Fruit fly (Drosophila melanogaster) whole organism, embryonic: Measurements from ENCODE around the gene ppk17.

Experiments
- B-H2 ChIP-seq: fragments of 200-800 bp; sonication (Bioruptor generic); optimal IDR thresholded peaks from 2 replicates; lab custom pipeline; 2018; ENCODE audit warnings: missing biosample characterization, mild to moderate bottlenecking, missing genetic modification characterization
- Blimp-1 ChIP-seq: fragments of 200-800 bp; sonication (Bioruptor generic); optimal IDR thresholded peaks from 3 replicates; lab custom pipeline; 2018; ENCODE audit warnings: missing biosample characterization, missing genetic modification characterization, mild to moderate bottlenecking, moderate library complexity, missing genetic modification reagents
- BtbVII ChIP-seq: fragments of 200-800 bp; sonication (Bioruptor generic); optimal IDR thresholded peaks from 3 replicates; lab custom pipeline; 2017; ENCODE audit warnings: missing biosample characterization, mild to moderate bottlenecking, missing genetic modification characterization
- C15 ChIP-seq: fragments of 200-800 bp; sonication (Bioruptor generic); IDR thresholded peaks from 3 replicates; pipeline ENCODE4 v1.3.6; 2022; ENCODE audit warnings: missing biosample characterization, missing genetic modification characterization
- CG10267 ChIP-seq: fragments of 200-800 bp; sonication (Bioruptor generic); optimal IDR thresholded peaks from 2 replicates; lab custom pipeline; 2018; ENCODE audit warnings: missing biosample characterization, mild to moderate bottlenecking, missing genetic modification characterization, moderate library complexity
- CG12071 ChIP-seq: fragments of 200-800 bp; sonication (Bioruptor generic); optimal IDR thresholded peaks from 3 replicates; lab custom pipeline; 2018; ENCODE audit warnings: missing biosample characterization, mild to moderate bottlenecking, missing genetic modification characterization
- CG1233 ChIP-seq: fragments of 200-800 bp; sonication (Bioruptor generic); optimal IDR thresholded peaks from 4 replicates; lab custom pipeline; 2018; ENCODE audit warnings: missing biosample characterization, mild to moderate bottlenecking, missing genetic modification characterization
- CG13296 ChIP-seq: fragments of 200-800 bp; sonication (Bioruptor generic); optimal IDR thresholded peaks from 3 replicates; lab custom pipeline; 2018; ENCODE audit warnings: missing biosample characterization, mild to moderate bottlenecking, missing genetic modification characterization
- CG13424 ChIP-seq: fragments of 200-800 bp; sonication (Bioruptor generic); optimal IDR thresholded peaks from 2 replicates; lab custom pipeline; 2019; ENCODE audit warnings: missing biosample characterization, mild to moderate bottlenecking, missing genetic modification characterization, moderate library complexity
- CG15696 ChIP-seq: fragments of 200-800 bp; sonication (Bioruptor generic); optimal IDR thresholded peaks from 2 replicates; lab custom pipeline; 2019; ENCODE audit warnings: missing biosample characterization, mild to moderate bottlenecking, missing genetic modification characterization, moderate library complexity
- CG17568 ChIP-seq: fragments of 200-800 bp; sonication (Bioruptor generic); optimal IDR thresholded peaks from 2 replicates; lab custom pipeline; 2018; ENCODE audit warnings: missing biosample characterization, mild to moderate bottlenecking, missing genetic modification characterization, moderate library complexity
- CG18262 ChIP-seq: fragments of 200-800 bp; optimal IDR thresholded peaks from 3 replicates; lab custom pipeline; 2019; ENCODE audit warnings: missing biosample characterization, mild to moderate bottlenecking, missing genetic modification characterization, moderate library complexity
- CG2116 ChIP-seq: fragments of 200-800 bp; sonication (Bioruptor generic); optimal IDR thresholded peaks from 3 replicates; lab custom pipeline; 2018; ENCODE audit warnings: missing biosample characterization, mild to moderate bottlenecking, missing genetic modification characterization
- CG2129 ChIP-seq: fragments of 200-800 bp; sonication (Bioruptor generic); IDR thresholded peaks from 2 replicates; pipeline ENCODE4 v1.3.6; 2022; ENCODE audit warnings: missing biosample characterization, missing genetic modification characterization; ENCODE audit not compliant: partially characterized antibody
- CG2678 ChIP-seq: fragments of 200-800 bp; sonication (Bioruptor generic); optimal IDR thresholded peaks from 3 replicates; lab custom pipeline; 2019; ENCODE audit warnings: missing biosample characterization, mild to moderate bottlenecking, missing genetic modification characterization, moderate library complexity
- CG32772 ChIP-seq: fragments of 200-800 bp; sonication (Bioruptor generic); IDR thresholded peaks from 2 replicates; pipeline ENCODE4 v1.3.6; 2022; ENCODE audit warnings: missing biosample characterization, missing genetic modification characterization
- CG5953 ChIP-seq: fragments of 200-800 bp; sonication (Bioruptor generic); IDR thresholded peaks from 2 replicates; pipeline ENCODE4 v1.3.6; 2022; ENCODE audit warnings: missing biosample characterization, missing genetic modification characterization
- CG6854 ChIP-seq: fragments of 200-800 bp; sonication (Bioruptor generic); optimal IDR thresholded peaks from 3 replicates; lab custom pipeline; 2017; ENCODE audit warnings: missing biosample characterization, mild to moderate bottlenecking, missing genetic modification characterization
- CG7745 ChIP-seq: fragments of 200-800 bp; sonication (Bioruptor generic); optimal IDR thresholded peaks from 2 replicates; lab custom pipeline; 2018; ENCODE audit warnings: missing biosample characterization, mild to moderate bottlenecking, missing genetic modification characterization, moderate library complexity
- CG9876 ChIP-seq: fragments of 200-800 bp; sonication (Bioruptor generic); optimal IDR thresholded peaks from 2 replicates; lab custom pipeline; 2016; ENCODE audit warnings: missing biosample characterization, missing genetic modification characterization
- E2f1 ChIP-seq: fragments of 200-800 bp; sonication (Bioruptor generic); IDR thresholded peaks from 2 replicates; pipeline ENCODE4 v1.3.6; 2022; ENCODE audit warnings: missing biosample characterization, missing genetic modification characterization
- H2.0 ChIP-seq: fragments of 200-800 bp; sonication (Bioruptor generic); IDR thresholded peaks from 2 replicates; pipeline ENCODE4 v1.3.6; 2022; ENCODE audit warnings: missing biosample characterization, missing genetic modification characterization
- HLH54F ChIP-seq: fragments of 200-800 bp; sonication (Bioruptor generic); optimal IDR thresholded peaks from 3 replicates; lab custom pipeline; 2016; ENCODE audit warnings: missing biosample characterization, missing genetic modification characterization
- Hr78 ChIP-seq, 2 experiments: fragments of 200-800 bp in 1 of 2; fragments of >200 bp in 1 of 2; sonication (Bioruptor generic) in 1 of 2; optimal IDR thresholded peaks; 2 replicates each; lab custom pipeline; 2017 to 2019; ENCODE audit warnings: missing biosample characterization in 2 of 2, missing genetic modification characterization in 2 of 2, mild to moderate bottlenecking in 1 of 2, moderate library complexity in 1 of 2
- Jarid2 ChIP-seq: fragments of 200-800 bp; sonication (Bioruptor generic); optimal IDR thresholded peaks from 3 replicates; lab custom pipeline; 2017; ENCODE audit warnings: mild to moderate bottlenecking, missing biosample characterization, missing genetic modification reagents, missing genetic modification characterization
- Opbp ChIP-seq: fragments of 200-800 bp; sonication (Bioruptor generic); IDR thresholded peaks from 3 replicates; pipeline ENCODE4 v1.3.6; 2022; ENCODE audit warnings: missing biosample characterization, missing genetic modification characterization; ENCODE audit not compliant: partially characterized antibody
- Side ChIP-seq: fragments of 200-800 bp; sonication (Bioruptor generic); optimal IDR thresholded peaks from 2 replicates; lab custom pipeline; 2016; ENCODE audit warnings: missing biosample characterization, missing genetic modification characterization
- Taf1 ChIP-seq: fragments of 200-800 bp; sonication (Bioruptor generic); IDR thresholded peaks from 2 replicates; pipeline ENCODE4 v1.3.6; 2022; ENCODE audit warnings: missing biosample characterization, missing genetic modification characterization
- Xrp1 ChIP-seq: fragments of 200-800 bp; sonication (Bioruptor generic); IDR thresholded peaks from 2 replicates; pipeline ENCODE4 v1.3.6; 2022; ENCODE audit warnings: missing biosample characterization, missing genetic modification characterization
- ase ChIP-seq: fragments of 200-800 bp; sonication (Bioruptor generic); IDR thresholded peaks from 3 replicates; pipeline ENCODE4 v1.3.6; 2022; ENCODE audit warnings: missing biosample characterization, missing genetic modification characterization
- btn ChIP-seq: fragments of 200-800 bp; sonication (Bioruptor generic); optimal IDR thresholded peaks from 2 replicates; lab custom pipeline; 2016; ENCODE audit warnings: missing biosample characterization, missing genetic modification characterization
- dan ChIP-seq: fragments of 200-800 bp; sonication (Bioruptor generic); IDR thresholded peaks from 2 replicates; pipeline ENCODE4 v1.3.6; 2022; ENCODE audit warnings: missing biosample characterization, missing genetic modification characterization
- dm ChIP-seq: fragments of 200-800 bp; sonication (Bioruptor generic); optimal IDR thresholded peaks from 3 replicates; lab custom pipeline; 2016; ENCODE audit warnings: missing biosample characterization, missing genetic modification characterization
- dysf ChIP-seq: fragments of 200-800 bp; sonication (Bioruptor generic); IDR thresholded peaks from 3 replicates; pipeline ENCODE4 v1.3.6; 2022; ENCODE audit warnings: missing biosample characterization, missing genetic modification characterization
- ems ChIP-seq: fragments of 200-800 bp; sonication (Bioruptor generic); optimal IDR thresholded peaks from 3 replicates; lab custom pipeline; 2016; ENCODE audit warnings: missing biosample characterization, missing genetic modification characterization
- eyg ChIP-seq: fragments of 200-800 bp; sonication (Bioruptor generic); optimal IDR thresholded peaks from 3 replicates; lab custom pipeline; 2016; ENCODE audit warnings: missing biosample characterization, missing genetic modification characterization
- ftz-f1 ChIP-seq: fragments of 200-800 bp; sonication (Bioruptor generic); optimal IDR thresholded peaks from 2 replicates; lab custom pipeline; 2016; ENCODE audit warnings: missing biosample characterization, missing genetic modification characterization
- gfzf ChIP-seq: fragments of 200-800 bp; sonication (Bioruptor generic); optimal IDR thresholded peaks from 2 replicates; lab custom pipeline; 2016; ENCODE audit warnings: missing biosample characterization, mild to moderate bottlenecking, missing genetic modification characterization, moderate library complexity
- grn ChIP-seq: fragments of 200-800 bp; sonication (Bioruptor generic); optimal IDR thresholded peaks from 3 replicates; lab custom pipeline; 2017; ENCODE audit warnings: missing biosample characterization, missing genetic modification characterization
- gsb-n ChIP-seq: fragments of 200-800 bp; sonication (Bioruptor generic); optimal IDR thresholded peaks from 3 replicates; lab custom pipeline; 2018; ENCODE audit warnings: missing biosample characterization, mild to moderate bottlenecking, missing genetic modification characterization
- hth ChIP-seq: fragments of >200 bp; optimal IDR thresholded peaks from 2 replicates; lab custom pipeline; 2017; ENCODE audit warnings: inconsistent platforms
- jumu ChIP-seq: fragments of 200-800 bp; sonication (Bioruptor generic); optimal IDR thresholded peaks from 3 replicates; lab custom pipeline; 2016; ENCODE audit warnings: missing biosample characterization, missing genetic modification characterization
- oc ChIP-seq: fragments of 200-800 bp; sonication (Bioruptor generic); optimal IDR thresholded peaks from 2 replicates; lab custom pipeline; 2018; ENCODE audit warnings: missing biosample characterization, mild to moderate bottlenecking, missing genetic modification characterization, moderate library complexity
- sisA ChIP-seq: fragments of 200-800 bp; sonication (Bioruptor generic); IDR thresholded peaks from 2 replicates; pipeline ENCODE4 v1.3.6; 2022; ENCODE audit warnings: missing biosample characterization, missing genetic modification characterization
- slou ChIP-seq: fragments of 200-800 bp; sonication (Bioruptor generic); optimal IDR thresholded peaks from 3 replicates; lab custom pipeline; 2016; ENCODE audit warnings: missing biosample characterization, missing genetic modification characterization
- so ChIP-seq: fragments of 200-800 bp; sonication (Bioruptor generic); IDR thresholded peaks from 3 replicates; pipeline ENCODE4 v1.3.6; 2022; ENCODE audit warnings: missing biosample characterization, missing genetic modification characterization
- sqz ChIP-seq: fragments of 200-800 bp; sonication (Bioruptor generic); optimal IDR thresholded peaks from 3 replicates; lab custom pipeline; 2018; ENCODE audit warnings: missing biosample characterization, mild to moderate bottlenecking, missing genetic modification characterization
- unpg ChIP-seq: fragments of 200-800 bp; sonication (Bioruptor generic); optimal IDR thresholded peaks from 3 replicates; lab custom pipeline; 2018; ENCODE audit warnings: missing biosample characterization, mild to moderate bottlenecking, missing genetic modification characterization, moderate library complexity
- vfl ChIP-seq: fragments of 200-800 bp; sonication (Bioruptor generic); optimal IDR thresholded peaks from 2 replicates; lab custom pipeline; 2016; ENCODE audit warnings: missing biosample characterization, missing genetic modification characterization

Gene ppk17

dm6 chr2L:16715841-16716701 lies 44.3 kb downstream of the ppk17 start, which contains the start of the genes Cyt-c-d and CG31808 (continued):
- TF ChIP-seq sqz (GFP tag; lab: Kevin White, UChicago) (peak; percentile 91), btn (GFP tag; lab: Kevin White, UChicago) (peak; percentile 82), CG18262 (peak; percentile 98), unpg (GFP tag; lab: Kevin White, UChicago) (peak; percentile 98), CG10267 (tag; lab: Kevin White, UChicago) (peak; percentile 91), oc (tag; lab: Kevin White, UChicago) (peak; percentile 99), CG2129 (GFP tag; lab: Robert Waterston, UW) (no peak), Hr78 (GFP tag; optimal IDR thresholded peaks at IDR 0.05; lab: Kevin White, UChicago) (peak in 1 of 2 experiments; percentile 84), CG13424 (tag; lab: Kevin White, UChicago) (peak; percentile 98), CG15696 (peak; percentile 77), CG9876 (GFP tag; lab: Kevin White, UChicago) (no peak), CG13296 (GFP tag; lab: Kevin White, UChicago) (peak; percentile 95), gfzf (GFP tag; lab: Kevin White, UChicago) (peak; percentile 17), Taf1 (GFP tag; lab: Robert Waterston, UW) (peak; percentile 80), B-H2 (GFP tag; lab: Kevin White, UChicago) (peak; percentile 63), ems (peak; percentile 94), jumu (GFP tag; lab: Kevin White, UChicago) (peak; percentile 89), C15 (GFP tag; lab: Robert Waterston, UW) (peak; percentile 88), CG6854 (GFP tag; lab: Kevin White, UChicago) (peak; percentile 92), Blimp-1 (GFP tag; lab: Kevin White, UChicago) (peak; percentile 97), H2.0 (GFP tag; lab: Robert Waterston, UW) (peak; percentile 97), Xrp1 (GFP tag; lab: Robert Waterston, UW) (peak; percentile 98), vfl (GFP tag; lab: Kevin White, UChicago) (peak; percentile 93), Opbp (GFP tag; lab: Robert Waterston, UW) (no peak), CG7745 (tag; lab: Kevin White, UChicago) (peak; percentile 59), CG5953 (GFP tag; lab: Robert Waterston, UW) (peak; percentile 96), Jarid2 (GFP tag; lab: Kevin White, UChicago) (peak; percentile 83), CG12071 (GFP tag; lab: Kevin White, UChicago) (peak; percentile 94), sisA (GFP tag; lab: Robert Waterston, UW) (peak; percentile 97), CG2678 (tag; lab: Kevin White, UChicago) (peak; percentile 97), Side (GFP tag; lab: Kevin White, UChicago) (peak; percentile 88), dysf (GFP tag; lab: Robert Waterston, UW) (peak; percentile 98), hth (lab: Kevin White, UChicago) (no peak), eyg (GFP tag; lab: Kevin White, UChicago) (peak; percentile 83), CG17568 (GFP tag; lab: Kevin White, UChicago) (peak; percentile 95), gsb-n (peak; percentile 98), CG1233 (GFP tag; lab: Kevin White, UChicago) (peak; percentile 94), slou (GFP tag; lab: Kevin White, UChicago) (peak; percentile 91), HLH54F (GFP tag; lab: Kevin White, UChicago) (peak; percentile 85), so (GFP tag; lab: Robert Waterston, UW) (peak; percentile 97), ase (GFP tag; lab: Robert Waterston, UW) (peak; percentile 98), grn (GFP tag; lab: Kevin White, UChicago) (peak; percentile 76), CG32772 (peak; percentile 98), CG2116 (peak; percentile 85), ftz-f1 (peak; percentile 49), E2f1 (GFP tag; lab: Robert Waterston, UW) (peak; percentile 97), BtbVII (GFP tag; lab: Kevin White, UChicago) (peak; percentile 95), dan (GFP tag; lab: Robert Waterston, UW) (peak; percentile 75; the same call in 1 of the 2 replicates), dm (GFP tag; lab: Kevin White, UChicago) (peak; percentile 86)
